Worm (Caenorhabditis elegans) whole organism, L1 larva: ENCODE results near the gene srbc-70.

Experiments used
- lin-15B ChIP-seq: fragments of 150-350 bp; sonication (generic microtip); optimal IDR thresholded peaks from 3 replicates; lab custom pipeline; 2014; ENCODE audit warnings: missing biosample characterization, missing genetic modification characterization
- nhr-11 ChIP-seq: fragments of 150-350 bp; optimal IDR thresholded peaks from 2 replicates; lab custom pipeline; 2014; ENCODE audit warnings: missing biosample characterization, missing genetic modification characterization
- nhr-76 ChIP-seq: sonication (generic microtip); optimal IDR thresholded peaks from 2 replicates; lab custom pipeline; 2017; ENCODE audit warnings: missing biosample characterization, missing genetic modification characterization
- tbx-2 ChIP-seq: sonication (generic microtip); optimal IDR thresholded peaks from 2 replicates; lab custom pipeline; 2016; ENCODE audit warnings: missing genetic modification characterization, missing compliant biosample characterization

ce11 chrIV:4219983-4220382, 7.8 kb downstream of the srbc-70 start, which contains the start of gene F30B5.11:
- TF ChIP-seq nhr-76 (tag; lab: Kevin White, UChicago) = no peak
- no peak for TF ChIP-seq lin-15B (tag; lab: Kevin White, UChicago)
- no peak for TF ChIP-seq nhr-11 (tag; lab: Kevin White, UChicago)
- TF ChIP-seq tbx-2 (tag; lab: Kevin White, UChicago) = no peak
